Worm (Caenorhabditis elegans): Measurements from ENCODE around the gene F59B1.4.
"Not testable (repeated sequence)": the region's sequence is repeated elsewhere in the genome, so short reads cannot be mapped to it uniquely, and the experiment has no call there.

DNA sequence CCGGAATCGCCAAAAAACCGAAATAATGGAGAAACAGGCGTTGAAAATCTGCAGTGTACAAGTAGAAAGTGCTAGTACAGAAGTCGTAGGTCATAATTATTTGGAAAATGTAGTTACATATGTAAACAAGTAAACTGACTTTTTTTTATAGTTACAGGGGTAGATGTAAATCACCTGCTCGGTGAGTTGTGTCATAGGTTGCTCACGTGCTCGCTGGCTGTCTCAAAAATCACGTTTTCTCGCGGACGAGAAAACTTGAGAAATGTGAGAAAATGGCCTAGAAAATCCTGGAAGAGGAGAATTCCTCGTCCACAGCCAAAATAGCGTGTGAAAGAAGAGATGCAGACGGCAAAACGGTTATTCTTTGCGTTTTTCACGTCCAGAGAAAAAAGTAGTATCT, 29.8 kb downstream of the F59B1.4 start, which contains the start of gene srh-212:
- TF ChIP-seq nhr-237 (tag; optimal IDR thresholded peaks at IDR 0.05); unc-39 (tag; optimal IDR thresholded peaks at IDR 0.05); elt-3 (tag; optimal IDR thresholded peaks at IDR 0.05); mep-1 (tag; optimal IDR thresholded peaks at IDR 0.05); unc-62 (GFP tag; optimal IDR thresholded peaks at IDR 0.05); zip-8 (tag; optimal IDR thresholded peaks at IDR 0.05); nhr-12 (tag; optimal IDR thresholded peaks at IDR 0.05); nhr-28 (tag; optimal IDR thresholded peaks at IDR 0.05); ceh-83 (GFP tag; optimal IDR thresholded peaks at IDR 0.05); lin-13 (tag; optimal IDR thresholded peaks at IDR 0.05); unc-120 (tag; optimal IDR thresholded peaks at IDR 0.05; ENCODE audit: poor library complexity, severe bottlenecking); snpc-4 (tag; optimal IDR thresholded peaks at IDR 0.05); elt-1 (tag; optimal IDR thresholded peaks at IDR 0.05; ENCODE audit: borderline replicate concordance, insufficient read depth): not testable (repeated sequence)

Measured in whole organism, mixed stage, embryonic.